Worm (Caenorhabditis elegans): ENCODE results near the gene Y52E8A.2.

ce11 chrII:4334448-4334847 lies 13.8 kb downstream of the Y52E8A.2 start, which contains the start of gene madf-3:
- TF ChIP-seq T22C8.4 (GFP tag; IDR thresholded peaks at IDR 0.05) (no peak), ref-1 (GFP tag; conservative IDR thresholded peaks at IDR 0.05) (no peak), flt-1 (GFP tag; IDR thresholded peaks at IDR 0.05) (no peak), med-1 (GFP tag; optimal IDR thresholded peaks at IDR 0.05; ENCODE audit: insufficient read depth) (no peak), cog-1 (tag; optimal IDR thresholded peaks at IDR 0.05) (no peak), klf-2 (GFP tag; conservative IDR thresholded peaks at IDR 0.05) (no peak), tab-1 (GFP tag; IDR thresholded peaks at IDR 0.05) (no peak), ztf-29 (GFP tag; IDR thresholded peaks at IDR 0.05) (no peak)
